Worm (Caenorhabditis elegans): ENCODE data around the gene faah-1.
A peak's percentile ranks its signal among the peaks of the same experiment; 100 is the strongest.

Gene faah-1

ce11 chrIV:8175686-8176532, 16.7 kb downstream of the faah-1 start, which contains the start of gene pct-1:
Gene pct-1, plus strand, starts transcription at chrIV:8176482.
- TF ChIP-seq ham-2 (GFP tag; optimal IDR thresholded peaks at IDR 0.05) (no peak), M03D4.4 (tag; optimal IDR thresholded peaks at IDR 0.05) (no peak), unc-39 (tag; optimal IDR thresholded peaks at IDR 0.05) (no peak), elt-3 (tag; optimal IDR thresholded peaks at IDR 0.05) (no peak), ces-1 (GFP tag; optimal IDR thresholded peaks at IDR 0.05) (peak; percentile 69), nhr-28 (tag; optimal IDR thresholded peaks at IDR 0.05) (no peak)

- TF ChIP-seq ces-1 (GFP tag; optimal IDR thresholded peaks at IDR 0.05) (peak; percentile 87), ham-2 (GFP tag; optimal IDR thresholded peaks at IDR 0.05) (no peak)
Measured at ce11 chrIV:8181404-8181803, 22.2 kb downstream of the faah-1 start.

- no peak for TF ChIP-seq lin-32 (GFP tag; optimal IDR thresholded peaks at IDR 0.05)
- no peak for TF ChIP-seq drap-1 (GFP tag; optimal IDR thresholded peaks at IDR 0.05)
- TF ChIP-seq bed-3 (GFP tag; optimal IDR thresholded peaks at IDR 0.05), result no peak
- peak; percentile 80 for TF ChIP-seq ces-1 (GFP tag; optimal IDR thresholded peaks at IDR 0.05)
- no peak for TF ChIP-seq unc-62 (GFP tag; optimal IDR thresholded peaks at IDR 0.05)
- TF ChIP-seq nhr-2 (tag; optimal IDR thresholded peaks at IDR 0.05), result peak; percentile 55
- peak; percentile 61 for TF ChIP-seq cnd-1 (tag; optimal IDR thresholded peaks at IDR 0.05)
- TF ChIP-seq lsy-2 (tag; optimal IDR thresholded peaks at IDR 0.05), result no peak
- TF ChIP-seq ceh-39 (tag; optimal IDR thresholded peaks at IDR 0.05), result no peak
- TF ChIP-seq unc-120 (tag; optimal IDR thresholded peaks at IDR 0.05; ENCODE audit: poor library complexity, severe bottlenecking), result no peak
- TF ChIP-seq hlh-1 (tag; optimal IDR thresholded peaks at IDR 0.05), result peak; percentile 15
- peak; percentile 13 for TF ChIP-seq pha-4 (tag; optimal IDR thresholded peaks at IDR 0.05)
- TF ChIP-seq sptf-1 (tag; optimal IDR thresholded peaks at IDR 0.05), result no peak
- TF ChIP-seq nhr-237 (tag; optimal IDR thresholded peaks at IDR 0.05), result no peak
- peak; percentile 12 for TF ChIP-seq ztf-11 (tag; optimal IDR thresholded peaks at IDR 0.05)
Measured at ce11 chrIV:8182566-8182965, 23.4 kb downstream of the faah-1 start.

DNA sequence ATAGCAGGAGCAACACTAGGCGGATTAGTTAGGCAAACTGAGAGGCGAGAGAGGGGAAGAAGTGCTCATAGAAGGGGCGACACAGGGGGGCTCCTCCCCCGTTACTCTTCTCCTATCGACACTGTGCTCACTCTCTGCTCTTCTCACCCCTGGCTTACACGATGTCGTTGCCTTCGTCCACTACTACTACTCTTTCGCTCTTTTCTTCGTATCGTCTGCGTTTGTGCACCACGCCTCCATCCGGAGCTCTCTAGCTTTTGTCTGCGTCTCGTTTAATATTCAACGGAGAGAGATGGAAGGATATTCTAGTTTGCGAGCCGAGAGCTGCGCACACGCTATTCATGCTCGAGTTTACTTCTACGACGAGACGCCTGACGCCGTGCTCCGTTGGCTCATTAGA, 24.1 kb downstream of the faah-1 start:
- no peak for TF ChIP-seq nhr-2 (tag; optimal IDR thresholded peaks at IDR 0.05)
- TF ChIP-seq M03D4.4 (tag; optimal IDR thresholded peaks at IDR 0.05), result peak; percentile 8
- TF ChIP-seq ceh-39 (tag; optimal IDR thresholded peaks at IDR 0.05), result no peak
- peak; percentile 63 for TF ChIP-seq mls-2 (tag; optimal IDR thresholded peaks at IDR 0.05)
- peak; percentile 81 for TF ChIP-seq ces-1 (GFP tag; optimal IDR thresholded peaks at IDR 0.05)
- peak; percentile 43 for TF ChIP-seq sptf-1 (tag; optimal IDR thresholded peaks at IDR 0.05)
- TF ChIP-seq cnd-1 (tag; optimal IDR thresholded peaks at IDR 0.05), result peak; percentile 36
- no peak for TF ChIP-seq sem-2 (GFP tag; optimal IDR thresholded peaks at IDR 0.05)

DNA sequence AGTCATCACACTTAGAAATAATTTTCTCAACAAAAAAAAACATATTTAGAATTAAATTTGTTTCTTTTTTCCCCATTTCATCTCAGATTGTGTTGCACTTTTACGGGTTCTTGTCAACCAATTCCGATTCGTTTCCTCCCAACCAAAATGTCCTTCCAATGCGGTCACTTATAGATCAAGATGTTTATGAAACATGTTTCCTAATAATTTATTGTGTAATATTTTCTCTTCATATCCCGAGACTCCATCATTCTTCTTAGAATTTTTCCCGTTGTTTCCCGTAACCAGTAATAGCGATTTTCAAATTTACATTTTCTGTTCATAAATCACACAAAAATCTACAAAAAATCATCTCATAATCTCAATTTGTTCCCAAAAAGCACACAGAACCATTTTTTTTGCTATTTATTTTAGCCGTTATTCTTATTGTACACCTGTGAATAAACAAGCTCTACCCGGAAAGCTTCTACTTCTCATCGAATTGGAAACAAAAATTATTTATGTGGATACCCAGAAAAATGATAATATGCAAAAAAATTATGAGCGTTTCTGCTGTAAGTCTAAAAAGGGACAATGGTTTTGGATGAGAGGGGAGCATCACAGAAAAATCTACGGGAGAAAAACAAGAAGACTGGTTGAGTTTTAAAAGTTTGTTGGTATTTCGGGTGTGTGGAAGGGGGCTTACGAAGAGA, 29.4 kb downstream of the faah-1 start:
- no peak for TF ChIP-seq bed-3 (GFP tag; optimal IDR thresholded peaks at IDR 0.05)
- no peak for TF ChIP-seq ceh-83 (GFP tag; optimal IDR thresholded peaks at IDR 0.05)
- no peak for TF ChIP-seq blmp-1 (tag; optimal IDR thresholded peaks at IDR 0.05)
- TF ChIP-seq nhr-28 (tag; optimal IDR thresholded peaks at IDR 0.05), result no peak

ce11 chrIV:8189667-8190066, 30.5 kb downstream of the faah-1 start:
- TF ChIP-seq mls-2 (tag; optimal IDR thresholded peaks at IDR 0.05) (no peak), ces-1 (GFP tag; optimal IDR thresholded peaks at IDR 0.05) (no peak), lsy-2 (tag; optimal IDR thresholded peaks at IDR 0.05) (no peak), ceh-39 (tag; optimal IDR thresholded peaks at IDR 0.05) (no peak), sem-2 (GFP tag; optimal IDR thresholded peaks at IDR 0.05) (no peak), lin-32 (GFP tag; optimal IDR thresholded peaks at IDR 0.05) (no peak), flh-1 (GFP tag; optimal IDR thresholded peaks at IDR 0.05) (no peak), ham-2 (GFP tag; optimal IDR thresholded peaks at IDR 0.05) (no peak), ceh-83 (GFP tag; optimal IDR thresholded peaks at IDR 0.05) (no peak), mep-1 (tag; optimal IDR thresholded peaks at IDR 0.05) (no peak), elt-1 (tag; optimal IDR thresholded peaks at IDR 0.05; ENCODE audit: borderline replicate concordance, insufficient read depth) (no peak), snpc-4 (tag; optimal IDR thresholded peaks at IDR 0.05) (no peak), cnd-1 (tag; optimal IDR thresholded peaks at IDR 0.05) (no peak), unc-39 (tag; optimal IDR thresholded peaks at IDR 0.05) (no peak), sptf-1 (tag; optimal IDR thresholded peaks at IDR 0.05) (no peak), nhr-76 (tag; optimal IDR thresholded peaks at IDR 0.05) (no peak), bed-3 (GFP tag; optimal IDR thresholded peaks at IDR 0.05) (no peak)

Measured in whole organism, mixed stage, embryonic.